Fruit fly (Drosophila melanogaster) whole organism, embryonic: ENCODE measurements around the gene mgr.

Experiments used
- Abd-B ChIP-seq: fragments of 200-800 bp; sonication (Bioruptor generic); optimal IDR thresholded peaks from 2 replicates; lab custom pipeline; 2018; ENCODE audit warnings: missing biosample characterization, mild to moderate bottlenecking, missing genetic modification characterization, moderate library complexity
- Bteb2 ChIP-seq: fragments of 200-800 bp; sonication (Bioruptor generic); optimal IDR thresholded peaks from 2 replicates; lab custom pipeline; 2016; ENCODE audit warnings: missing biosample characterization, missing genetic modification characterization
- CG10543 ChIP-seq: fragments of 200-800 bp; sonication (Bioruptor generic); optimal IDR thresholded peaks from 3 replicates; lab custom pipeline; 2017; ENCODE audit warnings: missing biosample characterization, mild to moderate bottlenecking, missing genetic modification characterization, moderate library complexity
- CG10565 ChIP-seq: fragments of 200-800 bp; sonication (Bioruptor generic); optimal IDR thresholded peaks from 3 replicates; lab custom pipeline; 2016; ENCODE audit warnings: missing biosample characterization, mild to moderate bottlenecking, missing genetic modification characterization
- CG10959 ChIP-seq: fragments of 200-800 bp; sonication (Bioruptor generic); IDR thresholded peaks from 2 replicates; pipeline ENCODE4 v1.3.6; 2022; ENCODE audit warnings: missing biosample characterization, missing genetic modification characterization
- CG10979 ChIP-seq: fragments of 200-800 bp; sonication (Bioruptor generic); optimal IDR thresholded peaks from 2 replicates; lab custom pipeline; 2018; ENCODE audit warnings: missing biosample characterization, mild to moderate bottlenecking, missing genetic modification characterization, moderate library complexity
- CG11247 ChIP-seq: fragments of 200-800 bp; sonication (Bioruptor generic); IDR thresholded peaks from 2 replicates; pipeline ENCODE4 v1.3.6; 2022; ENCODE audit warnings: missing biosample characterization, missing genetic modification characterization
- CG12659 ChIP-seq: fragments of 200-800 bp; sonication (Bioruptor generic); optimal IDR thresholded peaks from 3 replicates; lab custom pipeline; 2017; ENCODE audit warnings: mild to moderate bottlenecking, missing biosample characterization, missing genetic modification reagents, missing genetic modification characterization
- CG14050 ChIP-seq: fragments of 200-800 bp; sonication (Bioruptor generic); IDR thresholded peaks from 3 replicates; pipeline ENCODE4 v1.3.6; 2022; ENCODE audit warnings: missing biosample characterization, missing genetic modification characterization
- CG14710 ChIP-seq: fragments of 200-800 bp; sonication (Bioruptor generic); optimal IDR thresholded peaks from 3 replicates; lab custom pipeline; 2019; ENCODE audit warnings: missing biosample characterization, mild to moderate bottlenecking, missing genetic modification characterization, moderate library complexity
- CG15269 ChIP-seq: fragments of 200-800 bp; sonication (Bioruptor generic); optimal IDR thresholded peaks from 2 replicates; lab custom pipeline; 2018; ENCODE audit warnings: missing biosample characterization, mild to moderate bottlenecking, missing genetic modification characterization, moderate library complexity
- CG1647 ChIP-seq: fragments of 200-800 bp; sonication (Bioruptor generic); optimal IDR thresholded peaks from 3 replicates; lab custom pipeline; 2016; ENCODE audit warnings: missing biosample characterization, missing genetic modification characterization
- CG17568 ChIP-seq: fragments of 200-800 bp; sonication (Bioruptor generic); optimal IDR thresholded peaks from 2 replicates; lab custom pipeline; 2018; ENCODE audit warnings: missing biosample characterization, mild to moderate bottlenecking, missing genetic modification characterization, moderate library complexity
- CG17829 ChIP-seq: fragments of 200-800 bp; optimal IDR thresholded peaks from 2 replicates; lab custom pipeline; 2019; ENCODE audit warnings: missing biosample characterization, mild to moderate bottlenecking, missing genetic modification characterization, moderate library complexity
- CG18011 ChIP-seq: fragments of 200-800 bp; sonication (Bioruptor generic); optimal IDR thresholded peaks from 2 replicates; lab custom pipeline; 2017; ENCODE audit warnings: missing biosample characterization, missing genetic modification characterization, mild to moderate bottlenecking, moderate library complexity, missing genotype
- CG18599 ChIP-seq: fragments of 200-800 bp; sonication (Bioruptor generic); optimal IDR thresholded peaks from 3 replicates; lab custom pipeline; 2017; ENCODE audit warnings: missing biosample characterization, missing genetic modification characterization, mild to moderate bottlenecking, moderate library complexity, missing genetic modification reagents
- CG3407 ChIP-seq: fragments of 200-800 bp; sonication (Bioruptor generic); optimal IDR thresholded peaks from 2 replicates; lab custom pipeline; 2018; ENCODE audit warnings: missing biosample characterization, mild to moderate bottlenecking, missing genetic modification characterization
- CG4424 ChIP-seq: fragments of 200-800 bp; sonication (Bioruptor generic); optimal IDR thresholded peaks from 3 replicates; lab custom pipeline; 2016; ENCODE audit warnings: missing biosample characterization, missing genetic modification characterization
- CG4617 ChIP-seq: fragments of 200-800 bp; sonication (Bioruptor generic); optimal IDR thresholded peaks from 3 replicates; lab custom pipeline; 2016; ENCODE audit warnings: missing biosample characterization, missing genetic modification characterization, borderline replicate concordance
- CG6175 ChIP-seq: fragments of 200-800 bp; sonication (Bioruptor generic); IDR thresholded peaks from 3 replicates; pipeline ENCODE4 v1.3.6; 2022; ENCODE audit warnings: missing biosample characterization, missing genetic modification characterization
- CG7928 ChIP-seq: fragments of 200-800 bp; sonication (Bioruptor generic); optimal IDR thresholded peaks from 2 replicates; lab custom pipeline; 2017; ENCODE audit warnings: missing biosample characterization, mild to moderate bottlenecking, missing genetic modification characterization
- CG9797 ChIP-seq: fragments of 200-800 bp; sonication (Bioruptor generic); optimal IDR thresholded peaks from 3 replicates; lab custom pipeline; 2018; ENCODE audit warnings: missing biosample characterization, mild to moderate bottlenecking, missing genetic modification characterization
- CoRest ChIP-seq: fragments of 200-800 bp; sonication (Bioruptor generic); optimal IDR thresholded peaks from 3 replicates; lab custom pipeline; 2018; ENCODE audit warnings: missing biosample characterization, mild to moderate bottlenecking, missing genetic modification characterization, moderate library complexity
- Doc3 ChIP-seq: fragments of 200-800 bp; sonication (Bioruptor generic); IDR thresholded peaks from 3 replicates; pipeline ENCODE4 v1.3.6; 2022; ENCODE audit warnings: missing biosample characterization, missing genetic modification characterization; ENCODE audit not compliant: partially characterized antibody
- Elba2 ChIP-seq: fragments of 200-800 bp; sonication (Bioruptor generic); optimal IDR thresholded peaks from 3 replicates; lab custom pipeline; 2016; ENCODE audit warnings: missing biosample characterization, missing genetic modification characterization
- Fer2 ChIP-seq: fragments of 200-800 bp; sonication (Bioruptor generic); optimal IDR thresholded peaks from 2 replicates; lab custom pipeline; 2018; ENCODE audit warnings: missing biosample characterization, mild to moderate bottlenecking, missing genetic modification characterization, moderate library complexity
- Hr3 ChIP-seq: fragments of 200-800 bp; sonication (Bioruptor generic); optimal IDR thresholded peaks from 3 replicates; lab custom pipeline; 2016; ENCODE audit warnings: missing biosample characterization, missing genetic modification characterization
- Hsf ChIP-seq: fragments of 200-800 bp; sonication (Bioruptor generic); optimal IDR thresholded peaks from 3 replicates; lab custom pipeline; 2016; ENCODE audit warnings: missing biosample characterization, missing genetic modification characterization
- NFAT ChIP-seq: fragments of 200-800 bp; sonication (Bioruptor generic); IDR thresholded peaks from 2 replicates; pipeline ENCODE4 v1.3.6; 2022; ENCODE audit warnings: missing biosample characterization, missing genetic modification characterization
- Neu2 ChIP-seq: fragments of 200-800 bp; sonication (Bioruptor generic); optimal IDR thresholded peaks from 3 replicates; lab custom pipeline; 2016; ENCODE audit warnings: missing biosample characterization, missing genetic modification characterization, borderline replicate concordance
- Stat92E ChIP-seq, 3 experiments: fragments of >200 bp in 2 of 3; fragments of 200-800 bp in 1 of 3; sonication (Bioruptor generic) in 1 of 3; optimal IDR thresholded peaks; 2 replicates each; lab custom pipeline; 2017 to 2019; ENCODE audit warnings: missing biosample characterization in 3 of 3, missing genetic modification characterization in 3 of 3, mild to moderate bottlenecking in 1 of 3, moderate library complexity in 1 of 3
- Trl ChIP-seq, 3 experiments: fragments of >200 bp in 2 of 3; fragments of 200-800 bp in 1 of 3; sonication (Bioruptor generic) in 1 of 3; optimal IDR thresholded peaks; 2 replicates in 1 of 3; 3 replicates in 2 of 3; lab custom pipeline; 2016 to 2017; ENCODE audit warnings: missing biosample characterization in 1 of 3, missing genetic modification characterization in 1 of 3
- ato ChIP-seq: fragments of 200-800 bp; sonication (Bioruptor generic); IDR thresholded peaks from 2 replicates; pipeline ENCODE4 v1.3.6; 2022; ENCODE audit warnings: missing biosample characterization, missing genetic modification characterization; ENCODE audit not compliant: partially characterized antibody
- bbx ChIP-seq: fragments of 200-800 bp; sonication (Bioruptor generic); IDR thresholded peaks from 2 replicates; pipeline ENCODE4 v1.3.6; 2022; ENCODE audit warnings: missing biosample characterization, missing genetic modification characterization; ENCODE audit not compliant: partially characterized antibody
- cato ChIP-seq: fragments of 200-800 bp; sonication (Bioruptor generic); optimal IDR thresholded peaks from 2 replicates; lab custom pipeline; 2016; ENCODE audit warnings: missing biosample characterization, missing genetic modification characterization, borderline replicate concordance
- danr ChIP-seq: fragments of 200-800 bp; sonication (Bioruptor generic); IDR thresholded peaks from 2 replicates; pipeline ENCODE4 v1.3.6; 2022; ENCODE audit warnings: missing biosample characterization, missing genetic modification characterization
- dmrt11E ChIP-seq: fragments of 200-800 bp; sonication (Bioruptor generic); optimal IDR thresholded peaks from 3 replicates; lab custom pipeline; 2018; ENCODE audit warnings: missing biosample characterization, mild to moderate bottlenecking, missing genetic modification characterization, moderate library complexity
- fru ChIP-seq: fragments of >200 bp; optimal IDR thresholded peaks from 2 replicates; lab custom pipeline; 2017
- gcm ChIP-seq: fragments of 200-800 bp; sonication (Bioruptor generic); optimal IDR thresholded peaks from 2 replicates; lab custom pipeline; 2019; ENCODE audit warnings: missing biosample characterization, mild to moderate bottlenecking, missing genetic modification characterization, moderate library complexity
- gem ChIP-seq: fragments of 200-800 bp; sonication (Bioruptor generic); optimal IDR thresholded peaks from 2 replicates; lab custom pipeline; 2019; ENCODE audit warnings: missing biosample characterization, mild to moderate bottlenecking, missing genetic modification characterization, moderate library complexity
- grau ChIP-seq: fragments of 200-800 bp; optimal IDR thresholded peaks from 3 replicates; lab custom pipeline; 2019; ENCODE audit warnings: missing biosample characterization, mild to moderate bottlenecking, missing genetic modification characterization, moderate library complexity
- ham ChIP-seq: fragments of 200-800 bp; sonication (Bioruptor generic); IDR thresholded peaks from 2 replicates; pipeline ENCODE4 v1.3.6; 2022; ENCODE audit warnings: missing biosample characterization, missing genetic modification characterization
- mld ChIP-seq: fragments of 200-800 bp; sonication (Bioruptor generic); IDR thresholded peaks from 3 replicates; pipeline ENCODE4 v1.3.6; 2022; ENCODE audit warnings: missing biosample characterization, missing genetic modification characterization; ENCODE audit not compliant: partially characterized antibody
- sob ChIP-seq: fragments of 200-800 bp; sonication (Bioruptor generic); IDR thresholded peaks from 2 replicates; pipeline ENCODE4 v1.3.6; 2022; ENCODE audit warnings: missing biosample characterization, missing genetic modification characterization
- tna ChIP-seq: fragments of 200-800 bp; sonication (Bioruptor generic); IDR thresholded peaks from 2 replicates; pipeline ENCODE4 v1.3.6; 2022; ENCODE audit warnings: missing biosample characterization, missing genetic modification characterization; ENCODE audit not compliant: partially characterized antibody
- tup ChIP-seq: fragments of 200-800 bp; sonication (Bioruptor generic); optimal IDR thresholded peaks from 2 replicates; lab custom pipeline; 2016; ENCODE audit warnings: missing biosample characterization, mild to moderate bottlenecking, missing genetic modification characterization, moderate library complexity
- unpg ChIP-seq: fragments of 200-800 bp; sonication (Bioruptor generic); optimal IDR thresholded peaks from 3 replicates; lab custom pipeline; 2018; ENCODE audit warnings: missing biosample characterization, mild to moderate bottlenecking, missing genetic modification characterization, moderate library complexity

mgr gene

dm6 chr3R:11435537-11436234, 26.0 kb upstream of the mgr start, which contains the start of the genes Exd2 and CG5281 (continued):
- TF ChIP-seq CG14050 (GFP tag; lab: Robert Waterston, UW) (0 out of 3 replicates have a peak, but pooled peaks have one; percentile 23), Bteb2 (GFP tag; lab: Kevin White, UChicago) (peak; percentile 46), CG7928 (GFP tag; lab: Kevin White, UChicago) (peak; percentile 36), Trl (optimal IDR thresholded peaks at IDR 0.05; lab: Kevin White, UChicago) (no peak), Trl (GFP tag; optimal IDR thresholded peaks at IDR 0.05; lab: Kevin White, UChicago) (peak; percentile 45), dmrt11E (peak; percentile 59), CG14710 (tag; lab: Kevin White, UChicago) (peak; percentile 94), mld (0 out of 3 replicates have a peak, but pooled peaks have one; percentile 14), grau (tag; lab: Kevin White, UChicago) (peak; percentile 68), CG1647 (GFP tag; lab: Kevin White, UChicago) (peak; percentile 46), tup (GFP tag; lab: Kevin White, UChicago) (no peak), gcm (GFP tag; lab: Kevin White, UChicago) (peak; percentile 46), Stat92E (GFP tag; optimal IDR thresholded peaks at IDR 0.05; lab: Kevin White, UChicago) (no peak), Fer2 (tag; lab: Kevin White, UChicago) (peak; percentile 22), fru (lab: Kevin White, UChicago) (no peak), Elba2 (GFP tag; lab: Kevin White, UChicago) (peak; percentile 20), CG15269 (tag; lab: Kevin White, UChicago) (peak; percentile 67), CoRest (tag; lab: Kevin White, UChicago) (peak; percentile 90), unpg (GFP tag; lab: Kevin White, UChicago) (peak; percentile 65), CG10959 (GFP tag; lab: Robert Waterston, UW) (no peak), CG10565 (GFP tag; lab: Kevin White, UChicago) (no peak), NFAT (GFP tag; lab: Robert Waterston, UW) (no peak), gem (tag; lab: Kevin White, UChicago) (no peak), CG6175 (GFP tag; lab: Robert Waterston, UW) (no peak), CG10543 (peak; percentile 59), tna (GFP tag; lab: Robert Waterston, UW) (no peak), CG11247 (no peak), ato (GFP tag; lab: Robert Waterston, UW) (no peak), CG10979 (tag; lab: Kevin White, UChicago) (peak; percentile 43), CG17568 (GFP tag; lab: Kevin White, UChicago) (no peak), danr (GFP tag; lab: Robert Waterston, UW) (no peak), Hr3 (GFP tag; lab: Kevin White, UChicago) (peak; percentile 42), CG17829 (peak; percentile 44), CG12659 (GFP tag; lab: Kevin White, UChicago) (peak; percentile 75), CG18011 (GFP tag; lab: Kevin White, UChicago) (peak; percentile 43), Doc3 (GFP tag; lab: Robert Waterston, UW) (no peak), CG9797 (GFP tag; lab: Kevin White, UChicago) (peak; percentile 36), ham (GFP tag; lab: Robert Waterston, UW) (no peak), Hsf (peak; percentile 67), Neu2 (GFP tag; lab: Kevin White, UChicago) (no peak), sob (GFP tag; lab: Robert Waterston, UW) (peak; percentile 43; the same call in 1 of the 2 replicates), CG4617 (peak; percentile 74), CG18599 (GFP tag; lab: Kevin White, UChicago) (no peak), CG4424 (GFP tag; lab: Kevin White, UChicago) (peak; percentile 43), cato (GFP tag; lab: Kevin White, UChicago) (peak; percentile 22), CG3407 (peak; percentile 49), Abd-B (GFP tag; lab: Kevin White, UChicago) (peak; percentile 53), bbx (GFP tag; lab: Robert Waterston, UW) (no peak)
